Fruit fly (Drosophila melanogaster): ENCODE data around the gene CG3407.

Gene CG3407

DNA sequence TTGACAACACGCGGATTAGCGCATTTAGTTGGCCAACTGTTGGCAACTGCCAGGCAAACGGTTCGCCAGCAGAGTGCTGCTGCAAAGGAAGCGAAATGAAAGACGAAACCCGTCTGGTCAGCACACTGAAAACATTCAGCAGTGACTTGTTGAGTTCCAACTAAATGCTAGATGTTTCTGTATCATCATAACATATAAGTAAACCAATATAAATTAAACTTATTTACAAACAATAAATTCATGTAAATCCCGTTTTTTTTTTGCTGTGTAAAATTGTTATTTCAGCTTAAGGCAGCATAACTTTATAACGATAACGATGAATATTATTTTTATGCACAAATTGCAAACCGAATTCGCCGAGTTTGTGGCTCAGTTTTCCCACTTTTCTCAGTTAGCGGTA is 44.9 kb upstream of the CG3407 start (continued):
- peak; percentile 7 for TF ChIP-seq CG14710 (tag; optimal IDR thresholded peaks at IDR 0.05)
- TF ChIP-seq CG11093 (GFP tag; IDR thresholded peaks at IDR 0.05), result no peak

DNA sequence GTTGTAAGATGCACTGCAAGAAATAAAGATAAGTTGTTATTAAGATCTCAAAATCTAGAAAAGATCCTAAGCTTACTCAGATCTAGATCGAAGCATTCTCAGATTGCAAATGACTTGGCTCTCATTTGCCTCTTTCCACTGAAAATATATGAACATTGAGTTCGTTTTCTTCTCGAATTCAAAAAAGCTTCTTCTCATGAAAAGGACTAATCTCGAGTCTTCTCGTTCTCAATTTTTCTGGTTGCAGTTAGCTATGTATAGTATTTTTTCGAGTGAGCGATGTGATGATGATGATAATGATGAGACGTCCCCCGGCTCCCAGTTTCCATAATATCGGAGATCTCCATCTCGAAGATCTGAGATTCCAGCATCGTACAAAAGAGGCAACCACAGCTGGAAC is 43.2 kb upstream of the CG3407 start:
- TF ChIP-seq CG6175 (GFP tag; IDR thresholded peaks at IDR 0.05), result no peak
- TF ChIP-seq CG7786 (GFP tag; optimal IDR thresholded peaks at IDR 0.05), result no peak
- TF ChIP-seq lmd (GFP tag; IDR thresholded peaks at IDR 0.05), result peak; percentile 39; the same call in 1 of the 2 replicates
- TF ChIP-seq crp (GFP tag; optimal IDR thresholded peaks at IDR 0.05), result no peak
- no peak for TF ChIP-seq CG11093 (GFP tag; IDR thresholded peaks at IDR 0.05)
- TF ChIP-seq repo (GFP tag; optimal IDR thresholded peaks at IDR 0.05), result no peak
- peak; percentile 52 for TF ChIP-seq CG17328 (GFP tag; IDR thresholded peaks at IDR 0.05)
- no peak for TF ChIP-seq MESR4 (GFP tag; optimal IDR thresholded peaks at IDR 0.05)
- TF ChIP-seq Oaz (GFP tag; IDR thresholded peaks at IDR 0.05), result no peak
- no peak for TF ChIP-seq CG11456 (GFP tag; IDR thresholded peaks at IDR 0.05)
- no peak for TF ChIP-seq rib (GFP tag; IDR thresholded peaks at IDR 0.05)
- peak in 1 of 2 experiments; percentile 26 for TF ChIP-seq Hr51 (GFP tag; optimal IDR thresholded peaks at IDR 0.05)
- no peak for TF ChIP-seq pho (GFP tag; optimal IDR thresholded peaks at IDR 0.05)
- TF ChIP-seq ranshi (GFP tag; IDR thresholded peaks at IDR 0.05), result no peak
- TF ChIP-seq schlank (tag; optimal IDR thresholded peaks at IDR 0.05), result no peak
- peak; percentile 27 for TF ChIP-seq Camta (GFP tag; optimal IDR thresholded peaks at IDR 0.05)
- TF ChIP-seq CG6654 (GFP tag; optimal IDR thresholded peaks at IDR 0.05), result no peak
- TF ChIP-seq sisA (GFP tag; IDR thresholded peaks at IDR 0.05), result peak; percentile 50
- TF ChIP-seq CG1647 (GFP tag; optimal IDR thresholded peaks at IDR 0.05), result no peak
- TF ChIP-seq CG6813 (GFP tag; optimal IDR thresholded peaks at IDR 0.05), result no peak
- TF ChIP-seq pros (GFP tag; optimal IDR thresholded peaks at IDR 0.05), result peak; percentile 21
- TF ChIP-seq CG11085 (GFP tag; IDR thresholded peaks at IDR 0.05), result no peak
- no peak for TF ChIP-seq CG42726 (GFP tag; IDR thresholded peaks at IDR 0.05; ENCODE audit: partially characterized antibody)
- no peak for TF ChIP-seq lov (optimal IDR thresholded peaks at IDR 0.05)
- TF ChIP-seq lov (GFP tag; IDR thresholded peaks at IDR 0.05), result no peak
- no peak for TF ChIP-seq Kr (GFP tag; optimal IDR thresholded peaks at IDR 0.05)
- TF ChIP-seq Dip2 (GFP tag; IDR thresholded peaks at IDR 0.05), result no peak
- TF ChIP-seq Asciz (GFP tag; optimal IDR thresholded peaks at IDR 0.05), result peak; percentile 35
- no peak for TF ChIP-seq Neu2 (GFP tag; optimal IDR thresholded peaks at IDR 0.05; ENCODE audit: borderline replicate concordance)
- peak; percentile 17 for TF ChIP-seq tio (GFP tag; optimal IDR thresholded peaks at IDR 0.05)
- peak; percentile 58 for TF ChIP-seq CG12391 (tag; optimal IDR thresholded peaks at IDR 0.05)
- TF ChIP-seq D19A (tag; optimal IDR thresholded peaks at IDR 0.05), result peak; percentile 59
- no peak for TF ChIP-seq gsb (GFP tag; IDR thresholded peaks at IDR 0.05)
- peak; percentile 38 for TF ChIP-seq zen (tag; optimal IDR thresholded peaks at IDR 0.05)
- no peak for TF ChIP-seq Bgb (GFP tag; IDR thresholded peaks at IDR 0.05; ENCODE audit: partially characterized antibody)
- TF ChIP-seq ssp (GFP tag; IDR thresholded peaks at IDR 0.05), result peak; percentile 26; the same call in 1 of the 2 replicates
- no peak for TF ChIP-seq CG9932 (GFP tag; IDR thresholded peaks at IDR 0.05)
- TF ChIP-seq abd-A (tag; optimal IDR thresholded peaks at IDR 0.05), result no peak
- no peak for TF ChIP-seq CG10462 (GFP tag; optimal IDR thresholded peaks at IDR 0.05)
- no peak for TF ChIP-seq ap (GFP tag; IDR thresholded peaks at IDR 0.05)
- TF ChIP-seq Poxn (GFP tag; IDR thresholded peaks at IDR 0.05), result no peak
- TF ChIP-seq CG18262 (tag; optimal IDR thresholded peaks at IDR 0.05), result peak; percentile 82
- TF ChIP-seq Six4 (GFP tag; optimal IDR thresholded peaks at IDR 0.05), result peak; percentile 22
- TF ChIP-seq CG13296 (GFP tag; optimal IDR thresholded peaks at IDR 0.05), result no peak
- TF ChIP-seq Mad (GFP tag; optimal IDR thresholded peaks at IDR 0.05), result no peak
- TF ChIP-seq Hr78 (GFP tag; optimal IDR thresholded peaks at IDR 0.05), result no peak
- TF ChIP-seq CG18619 (GFP tag; optimal IDR thresholded peaks at IDR 0.05), result peak; percentile 37
- peak; percentile 31 for TF ChIP-seq twi (tag; optimal IDR thresholded peaks at IDR 0.05)
- TF ChIP-seq CG10366 (GFP tag; IDR thresholded peaks at IDR 0.05), result no peak

All from whole organism, embryonic.